Worm (Caenorhabditis elegans) whole organism, L4/young adult: ENCODE data around the gene asp-17.

Experiments
- W03F9.2 ChIP-seq: fragments of 150-350 bp; optimal IDR thresholded peaks from 2 replicates; lab custom pipeline; 2014; ENCODE audit warnings: missing biosample characterization, missing genetic modification characterization
- dao-5 ChIP-seq: sonication (generic microtip); optimal IDR thresholded peaks from 2 replicates; lab custom pipeline; 2016; ENCODE audit warnings: missing genotype, missing genetic modification characterization, moderate library complexity, missing compliant biosample characterization
- him-1 ChIP-seq: sonication (generic microtip); optimal IDR thresholded peaks from 2 replicates; lab custom pipeline; 2016; ENCODE audit warnings: missing genotype, missing genetic modification reagents, missing genetic modification characterization, missing compliant biosample characterization

DNA sequence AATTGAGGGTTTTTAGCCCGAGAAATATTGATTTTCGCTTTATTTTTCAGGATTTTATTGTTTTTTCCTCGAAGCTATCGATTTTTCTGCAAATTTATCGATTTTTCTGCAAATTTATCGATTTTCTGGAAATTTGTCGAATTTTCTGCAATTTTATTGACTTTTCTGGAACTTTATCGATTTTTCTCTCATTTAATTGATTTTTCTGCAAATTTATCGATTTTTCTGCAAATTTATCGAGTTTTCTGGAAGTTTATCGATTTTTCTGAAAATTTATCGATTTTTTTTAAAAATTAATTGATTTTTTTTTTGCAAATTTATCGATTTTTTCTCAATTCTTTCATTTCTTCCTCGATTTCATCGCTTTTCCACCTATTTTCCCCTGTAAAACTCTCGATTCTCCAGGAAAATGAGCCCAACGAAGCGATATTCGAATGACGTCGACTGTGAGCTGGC, 43.6 kb downstream of the asp-17 start, which contains the start of gene gtf-2F2:
- TF ChIP-seq W03F9.2 (tag; lab: Kevin White, UChicago) (no peak), him-1 (tag; lab: Kevin White, UChicago) (no peak), dao-5 (tag; lab: Kevin White, UChicago) (no peak)
